Worm (Caenorhabditis elegans) whole organism, L4 larva: ENCODE results near the gene C43D7.4.
A peak's percentile ranks its signal among the peaks of the same experiment; 100 is the strongest.

ENCODE experiments used
- aha-1 ChIP-seq: fragments of 150-350 bp; peaks from one replicate; lab custom pipeline; 2014; ENCODE audit warnings: missing biosample characterization, missing genetic modification characterization
- aly-2 ChIP-seq: sonication (generic microtip); optimal IDR thresholded peaks from 2 replicates; lab custom pipeline; 2018; ENCODE audit warnings: missing biosample characterization, missing genetic modification characterization

Gene C43D7.4

DNA sequence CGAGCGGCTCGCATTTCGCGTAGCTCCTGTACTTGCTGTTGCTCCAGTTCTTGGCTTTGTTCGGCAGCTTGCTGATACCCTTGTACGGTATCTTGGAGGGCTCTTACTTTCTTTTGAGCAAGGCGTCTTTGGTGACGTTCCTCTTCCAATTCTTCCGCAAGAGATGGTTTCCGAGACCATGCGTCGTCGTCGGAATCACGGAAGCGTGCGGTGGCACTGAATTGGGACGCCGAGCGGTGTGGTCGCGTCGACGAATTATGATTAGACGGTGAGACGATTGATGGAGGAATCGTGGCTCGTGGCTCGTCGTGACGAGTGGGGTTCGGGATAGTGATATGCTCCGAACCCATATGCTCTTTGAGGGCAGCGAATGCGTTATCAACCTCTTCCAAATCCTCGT, 45.9 kb downstream of the C43D7.4 start:
- TF ChIP-seq aha-1 (tag; lab: Kevin White, UChicago): peak; percentile 65
- no peak for TF ChIP-seq aly-2 (tag; lab: Kevin White, UChicago)
